Fruit fly (Drosophila melanogaster): Measurements from ENCODE around the gene Ugt304A1.
A peak's percentile ranks its signal among the peaks of the same experiment; 100 is the strongest.

The Ugt304A1 gene

DNA sequence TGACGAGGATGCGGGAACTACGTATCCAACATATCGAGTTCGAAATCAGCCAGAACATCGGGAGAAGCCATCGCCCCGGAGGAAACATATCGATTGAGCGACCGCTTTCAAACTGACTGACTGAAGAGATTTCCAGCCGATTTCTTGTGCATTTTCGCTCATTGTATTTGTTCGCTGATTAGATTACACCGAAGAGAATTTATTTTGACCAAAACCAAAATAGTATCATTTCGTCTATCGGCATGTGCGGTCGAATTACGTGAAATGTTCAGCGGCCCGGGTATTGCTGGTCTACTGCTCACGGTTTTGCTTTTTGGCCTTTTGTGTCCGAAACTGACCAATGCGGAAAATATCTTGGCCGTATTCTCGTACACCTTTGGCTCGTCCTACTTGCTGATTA lies at the start of gene Ugt304A1, which contains the start of gene Ugt303A1:
Gene Ugt304A1, minus strand, starts transcription at position 101 of the 400 bp plus-strand sequence.
Gene Ugt303A1, plus strand, starts transcription at position 222 of the 400 bp plus-strand sequence.
- TF ChIP-seq Trl (optimal IDR thresholded peaks at IDR 0.05) (peak in 1 of 2 experiments; percentile 5), Trl (GFP tag; optimal IDR thresholded peaks at IDR 0.05) (no peak), CG15269 (tag; optimal IDR thresholded peaks at IDR 0.05) (no peak), Rfx (GFP tag; IDR thresholded peaks at IDR 0.05) (peak; percentile 20; the same call in 1 of the 2 replicates), CG3163 (GFP tag; optimal IDR thresholded peaks at IDR 0.05) (peak; percentile 26), CG6254 (GFP tag; optimal IDR thresholded peaks at IDR 0.05) (no peak), Jarid2 (GFP tag; optimal IDR thresholded peaks at IDR 0.05) (peak; percentile 36), CG6689 (GFP tag; IDR thresholded peaks at IDR 0.05) (no peak), HLH3B (GFP tag; IDR thresholded peaks at IDR 0.05) (no peak), CG14667 (GFP tag; IDR thresholded peaks at IDR 0.05) (no peak), CG14050 (GFP tag; IDR thresholded peaks at IDR 0.05) (no peak), exex (tag; optimal IDR thresholded peaks at IDR 0.05) (peak; percentile 18), CG14014 (GFP tag; IDR thresholded peaks at IDR 0.05) (no peak), lab (GFP tag; optimal IDR thresholded peaks at IDR 0.05) (peak; percentile 5), CG11085 (GFP tag; IDR thresholded peaks at IDR 0.05) (no peak)

DNA sequence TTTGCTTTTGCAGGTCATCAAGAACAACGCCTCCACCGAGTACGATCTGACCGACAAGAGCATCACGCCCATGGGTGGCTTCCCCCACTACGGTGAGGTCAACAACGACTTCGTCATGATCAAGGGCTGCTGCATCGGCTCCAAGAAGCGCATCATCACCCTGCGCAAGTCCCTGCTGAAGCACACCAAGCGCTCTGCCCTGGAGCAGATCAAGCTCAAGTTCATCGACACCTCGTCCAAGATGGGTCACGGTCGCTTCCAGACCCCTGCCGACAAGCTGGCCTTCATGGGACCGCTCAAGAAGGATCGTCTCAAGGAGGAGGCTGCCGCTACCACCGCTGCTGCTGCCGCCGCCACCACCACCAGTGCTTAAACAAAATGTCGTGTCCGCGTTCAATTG lies 49.3 kb upstream of the Ugt304A1 start:
- TF ChIP-seq Bgb (GFP tag; IDR thresholded peaks at IDR 0.05; ENCODE audit: partially characterized antibody) (0 out of 2 replicates have a peak, but pooled peaks have one; percentile 35), al (GFP tag; IDR thresholded peaks at IDR 0.05) (no peak), Med (GFP tag) (peak; percentile 59), fd96Cb (tag; optimal IDR thresholded peaks at IDR 0.05) (no peak), Ets65A (GFP tag) (peak; percentile 91), CG15269 (tag; optimal IDR thresholded peaks at IDR 0.05) (no peak), CG7839 (tag; optimal IDR thresholded peaks at IDR 0.05) (no peak), slp2 (GFP tag; optimal IDR thresholded peaks at IDR 0.05) (no peak), corto (GFP tag; optimal IDR thresholded peaks at IDR 0.05) (no peak)

DNA sequence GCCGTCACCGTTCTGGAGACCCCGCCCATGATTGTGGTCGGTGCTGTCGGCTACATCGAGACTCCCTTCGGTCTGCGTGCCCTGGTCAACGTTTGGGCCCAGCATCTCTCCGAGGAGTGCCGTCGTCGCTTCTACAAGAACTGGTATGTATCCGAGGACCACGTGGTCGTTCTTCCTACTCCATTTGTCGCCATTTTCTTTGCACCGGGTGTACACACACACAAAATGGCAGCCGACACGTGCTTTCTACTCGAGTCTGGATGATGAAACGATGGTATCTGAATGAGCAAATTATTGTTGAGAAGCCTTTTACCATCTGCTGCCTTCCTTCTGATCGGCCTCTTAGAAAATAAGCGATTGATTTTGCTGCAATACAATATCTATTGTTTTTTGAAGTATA lies 47.4 kb upstream of the Ugt304A1 start:
- TF ChIP-seq twi (tag; optimal IDR thresholded peaks at IDR 0.05) (peak; percentile 17), phol (tag; optimal IDR thresholded peaks at IDR 0.05) (peak; percentile 92), tgo (GFP tag; IDR thresholded peaks at IDR 0.05) (no peak), CG32767 (GFP tag; IDR thresholded peaks at IDR 0.05) (peak; percentile 56; the same call in 1 of the 2 replicates), CG4360 (GFP tag; IDR thresholded peaks at IDR 0.05) (peak; percentile 12; the same call in 1 of the 2 replicates), ssp (GFP tag; IDR thresholded peaks at IDR 0.05) (no peak), Dad (GFP tag; optimal IDR thresholded peaks at IDR 0.05) (no peak), dm (GFP tag; optimal IDR thresholded peaks at IDR 0.05) (peak; percentile 50)

DNA sequence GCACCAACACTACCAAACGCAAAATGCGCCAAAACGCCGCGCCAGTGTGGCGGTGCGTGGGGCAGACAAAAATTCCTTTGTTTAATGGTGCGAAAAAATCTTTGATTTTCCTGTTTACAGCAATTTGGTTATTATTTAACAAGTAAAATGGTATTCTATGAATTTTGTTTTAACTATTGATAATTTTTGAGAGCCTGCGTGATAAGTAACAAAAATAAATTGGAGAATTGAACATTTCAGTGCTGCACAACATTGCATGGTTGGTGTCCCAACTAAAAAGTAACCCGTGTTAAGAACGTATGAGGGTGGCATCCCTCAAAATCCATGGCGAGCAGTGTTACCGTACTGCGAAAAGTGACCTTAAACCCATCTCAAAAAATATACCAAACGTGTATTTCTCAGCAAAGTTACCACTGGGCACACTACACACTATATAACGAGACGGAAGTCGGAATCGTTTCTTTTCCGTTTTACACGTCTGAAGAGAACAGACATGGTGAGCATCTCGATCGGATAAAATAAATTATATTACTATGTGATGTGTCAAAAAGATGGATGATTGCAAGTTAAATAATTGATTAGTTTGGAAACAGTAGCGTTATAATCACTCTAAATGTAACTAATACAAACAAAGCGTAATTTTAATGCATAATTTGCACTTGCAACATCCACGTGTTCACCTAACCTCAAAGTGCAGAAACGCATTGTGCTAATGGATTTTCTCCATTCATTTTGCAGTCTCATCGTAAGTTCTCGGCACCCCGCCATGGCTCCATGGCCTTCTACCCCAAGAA lies 46.4 kb upstream of the Ugt304A1 start, which contains the start of the genes CG6693 and RpL3:
Gene CG6693, minus strand, starts transcription at position 203 of the 794 bp plus-strand sequence.
Gene RpL3, plus strand, starts transcription at position 458 of the 794 bp plus-strand sequence.
- TF ChIP-seq CG8924 (tag; optimal IDR thresholded peaks at IDR 0.05) = peak; percentile 86
- peak; percentile 79 for TF ChIP-seq CG1233 (GFP tag; optimal IDR thresholded peaks at IDR 0.05)
- peak; percentile 58 for TF ChIP-seq CG3995 (GFP tag; optimal IDR thresholded peaks at IDR 0.05)
- peak; percentile 58; the same call in 2 of the 3 replicates for TF ChIP-seq ken (GFP tag; IDR thresholded peaks at IDR 0.05)
- TF ChIP-seq CG8944 (GFP tag; optimal IDR thresholded peaks at IDR 0.05) = peak; percentile 4
- peak; percentile 32 to 63 for TF ChIP-seq dpn (GFP tag; optimal IDR thresholded peaks at IDR 0.05)
- peak; percentile 63; the same call in 1 of the 2 replicates for TF ChIP-seq bbx (GFP tag; IDR thresholded peaks at IDR 0.05; ENCODE audit: partially characterized antibody)
- TF ChIP-seq Gsc (GFP tag; IDR thresholded peaks at IDR 0.05) = no peak
- no peak for TF ChIP-seq CG2199 (GFP tag; IDR thresholded peaks at IDR 0.05)
- no peak for TF ChIP-seq ftz-f1 (GFP tag; optimal IDR thresholded peaks at IDR 0.05)
- 0 out of 2 replicates have a peak, but pooled peaks have one; percentile 29 for TF ChIP-seq dati (GFP tag; IDR thresholded peaks at IDR 0.05)
- peak; percentile 27 for TF ChIP-seq Six4 (GFP tag; optimal IDR thresholded peaks at IDR 0.05)
- TF ChIP-seq CG32532 (GFP tag; IDR thresholded peaks at IDR 0.05) = peak; percentile 86
- TF ChIP-seq CG7963 (GFP tag; IDR thresholded peaks at IDR 0.05; ENCODE audit: partially characterized antibody) = no peak
- no peak for TF ChIP-seq Chrac-16 (GFP tag; optimal IDR thresholded peaks at IDR 0.05)
- peak; percentile 56 for TF ChIP-seq Nf-YB (GFP tag; optimal IDR thresholded peaks at IDR 0.05)
